Fruit fly (Drosophila melanogaster) S2 (cell line): ENCODE measurements around the gene Ugt303A1.

ENCODE experiments used
- CG8478 ChIP-seq: fragments of >200 bp; optimal IDR thresholded peaks from 2 replicates; lab custom pipeline; 2018
- CTCF ChIP-seq, 2 experiments: fragments of >200 bp; optimal IDR thresholded peaks; 2 replicates each; lab custom pipeline; 2018

Gene Ugt303A1

dm6 chr3R:11175308-11175707 lies at the start of gene Ugt303A1, which contains the start of gene Ugt304A1:
TSS of gene Ugt303A1 (plus strand) at chr3R:11175529.
TSS of gene Ugt304A1 (minus strand) at chr3R:11175408.
- TF ChIP-seq CTCF (optimal IDR thresholded peaks at IDR 0.05; lab: Kevin White, UChicago) (no peak), CG8478 (no peak)

dm6 chr3R:11126383-11126782 lies 48.9 kb upstream of the Ugt303A1 start:
- TF ChIP-seq CG8478, result no peak
- TF ChIP-seq CTCF (optimal IDR thresholded peaks at IDR 0.05; lab: Kevin White, UChicago), result no peak

dm6 chr3R:11128116-11128626 lies 47.2 kb upstream of the Ugt303A1 start, which contains the start of gene Ugt35C1:
TSS of gene Ugt35C1 (minus strand) at chr3R:11128328.
- TF ChIP-seq CTCF (optimal IDR thresholded peaks at IDR 0.05; lab: Kevin White, UChicago), result no peak
- no peak for TF ChIP-seq CG8478

- TF ChIP-seq CG8478, result no peak
- TF ChIP-seq CTCF (optimal IDR thresholded peaks at IDR 0.05; lab: Kevin White, UChicago), result no peak
Observed at dm6 chr3R:11136877-11137276, 38.5 kb upstream of the Ugt303A1 start, which contains the start of gene mAcon2. TSS of gene mAcon2 (plus strand) at chr3R:11137177.

dm6 chr3R:11145135-11145534 lies 30.2 kb upstream of the Ugt303A1 start, which contains the start of gene CheA86a:
TSS of gene CheA86a (minus strand) at chr3R:11145235.
- TF ChIP-seq CG8478 (no peak), CTCF (optimal IDR thresholded peaks at IDR 0.05; lab: Kevin White, UChicago) (no peak)

- no peak for TF ChIP-seq CTCF (optimal IDR thresholded peaks at IDR 0.05; lab: Kevin White, UChicago)
- no peak for TF ChIP-seq CG8478
Observed at dm6 chr3R:11153799-11154273, 21.5 kb upstream of the Ugt303A1 start, which contains the start of gene Ugt302K1. TSS of gene Ugt302K1 (minus strand) at chr3R:11153849.

dm6 chr3R:11154576-11155113 lies 20.7 kb upstream of the Ugt303A1 start, which contains the start of gene Ugt302E1:
TSS of gene Ugt302E1 (plus strand) at chr3R:11154626.
- TF ChIP-seq CTCF (optimal IDR thresholded peaks at IDR 0.05; lab: Kevin White, UChicago), result no peak
- no peak for TF ChIP-seq CG8478

dm6 chr3R:11156858-11157257 lies 18.5 kb upstream of the Ugt303A1 start, which contains the start of gene Ugt302C1:
TSS of gene Ugt302C1 (plus strand) at chr3R:11157098.
- TF ChIP-seq CTCF (optimal IDR thresholded peaks at IDR 0.05; lab: Kevin White, UChicago) (no peak), CG8478 (no peak)

- TF ChIP-seq CG8478 (no peak), CTCF (optimal IDR thresholded peaks at IDR 0.05; lab: Kevin White, UChicago) (no peak)
Observed at dm6 chr3R:11160907-11161306, 14.4 kb upstream of the Ugt303A1 start, which contains the start of gene CG4757. TSS of gene CG4757 (plus strand) at chr3R:11161207.

- TF ChIP-seq CTCF (optimal IDR thresholded peaks at IDR 0.05; lab: Kevin White, UChicago) (no peak), CG8478 (no peak)
Observed at dm6 chr3R:11165974-11166373, 9.4 kb upstream of the Ugt303A1 start, which contains the start of gene Ugt35E1. TSS of gene Ugt35E1 (minus strand) at chr3R:11166074.

dm6 chr3R:11167931-11168465 lies 7.3 kb upstream of the Ugt303A1 start, which contains the start of gene Ugt35E2:
TSS of gene Ugt35E2 (minus strand) at chr3R:11167981.
- no peak for TF ChIP-seq CG8478
- TF ChIP-seq CTCF (optimal IDR thresholded peaks at IDR 0.05; lab: Kevin White, UChicago), result no peak

- TF ChIP-seq CG8478 (no peak), CTCF (optimal IDR thresholded peaks at IDR 0.05; lab: Kevin White, UChicago) (no peak)
Observed at dm6 chr3R:11170146-11170545, 5.2 kb upstream of the Ugt303A1 start, which contains the start of gene Ugt35B1. TSS of gene Ugt35B1 (minus strand) at chr3R:11170246.

dm6 chr3R:11172460-11173168 lies 2.7 kb upstream of the Ugt303A1 start, which contains the start of gene Ugt35A1:
TSS of gene Ugt35A1 (minus strand) at chr3R:11172664.
- TF ChIP-seq CTCF (optimal IDR thresholded peaks at IDR 0.05; lab: Kevin White, UChicago), result no peak
- no peak for TF ChIP-seq CG8478

- no peak for TF ChIP-seq CG8478
- TF ChIP-seq CTCF (optimal IDR thresholded peaks at IDR 0.05; lab: Kevin White, UChicago), result no peak
Observed at dm6 chr3R:11173169-11173506, 2.2 kb upstream of the Ugt303A1 start.

dm6 chr3R:11175777-11176176 lies 448 bp downstream of the Ugt303A1 start:
- no peak for TF ChIP-seq CG8478
- no peak for TF ChIP-seq CTCF (optimal IDR thresholded peaks at IDR 0.05; lab: Kevin White, UChicago)
